Worm (Caenorhabditis elegans) whole organism, young adult: ENCODE measurements around the gene C46G7.5.

Experiments used
- C06A6.2 ChIP-seq: fragments of 200-800 bp; sonication (Bioruptor generic); conservative IDR thresholded peaks from 2 replicates; pipeline ENCODE4 v1.3.6; 2022; ENCODE audit warnings: missing genetic modification characterization, missing compliant biosample characterization
- F10E7.11 ChIP-seq: sonication (generic microtip); optimal IDR thresholded peaks from 2 replicates; lab custom pipeline; 2017; ENCODE audit warnings: mild to moderate bottlenecking, missing genetic modification characterization, moderate library complexity, missing compliant biosample characterization
- F33H1.4 ChIP-seq: fragments of 200-800 bp; sonication (Bioruptor generic); IDR thresholded peaks from 2 replicates; pipeline ENCODE4 v1.3.6; 2022; ENCODE audit warnings: missing genetic modification reagents, missing genetic modification characterization, missing compliant biosample characterization
- F49E8.2 ChIP-seq: sonication (generic microtip); optimal IDR thresholded peaks from 3 replicates; lab custom pipeline; 2017; ENCODE audit warnings: missing genetic modification characterization, mild to moderate bottlenecking, missing compliant biosample characterization, antibody characterized with exemption, moderate library complexity; ENCODE audit not compliant: insufficient read depth
- F52B5.7 ChIP-seq: sonication (generic microtip); optimal IDR thresholded peaks from 2 replicates; lab custom pipeline; 2016; ENCODE audit warnings: mild to moderate bottlenecking, missing genetic modification characterization, missing compliant biosample characterization
- F55B11.4 ChIP-seq: sonication (generic microtip); optimal IDR thresholded peaks from 2 replicates; lab custom pipeline; 2016; ENCODE audit warnings: missing compliant biosample characterization, missing genetic modification characterization, borderline replicate concordance; ENCODE audit not compliant: insufficient read depth
- F57A8.1 ChIP-seq: fragments of 200-800 bp; sonication (Bioruptor generic); optimal IDR thresholded peaks from 2 replicates; lab custom pipeline; 2018; ENCODE audit warnings: mild to moderate bottlenecking, missing genetic modification characterization, moderate library complexity, missing compliant biosample characterization
- F57C9.4 ChIP-seq: sonication (generic microtip); optimal IDR thresholded peaks from 2 replicates; lab custom pipeline; 2017; ENCODE audit warnings: mild to moderate bottlenecking, missing genetic modification characterization, missing compliant biosample characterization
- T26A5.8 ChIP-seq: sonication (generic microtip); optimal IDR thresholded peaks from 2 replicates; lab custom pipeline; 2016; ENCODE audit warnings: missing genetic modification characterization, missing compliant biosample characterization
- Y53F4B.3 ChIP-seq: fragments of 200-800 bp; sonication (Bioruptor generic); IDR thresholded peaks from 2 replicates; pipeline ENCODE4 v1.3.6; 2022; ENCODE audit warnings: missing genetic modification reagents, missing genetic modification characterization, missing compliant biosample characterization
- Y67H2A.10 ChIP-seq: fragments of 200-800 bp; sonication (Bioruptor generic); conservative IDR thresholded peaks from 2 replicates; pipeline ENCODE4 v1.3.6; 2022; ENCODE audit warnings: missing genetic modification reagents, missing genetic modification characterization, missing compliant biosample characterization
- Y79H2A.3 ChIP-seq: fragments of 200-800 bp; sonication (Bioruptor generic); conservative IDR thresholded peaks from 2 replicates; pipeline ENCODE4 v1.3.6; 2022; ENCODE audit warnings: missing genetic modification reagents, missing genetic modification characterization, missing compliant biosample characterization
- Y95B8A.8 ChIP-seq: fragments of 200-800 bp; sonication (Bioruptor generic); IDR thresholded peaks from 2 replicates; pipeline ENCODE4 v1.3.6; 2022; ENCODE audit warnings: missing genetic modification reagents, missing genetic modification characterization, missing compliant biosample characterization
- ZK185.1 ChIP-seq: sonication (generic microtip); optimal IDR thresholded peaks from 2 replicates; lab custom pipeline; 2016; ENCODE audit warnings: mild to moderate bottlenecking, missing genetic modification characterization, missing compliant biosample characterization; ENCODE audit not compliant: poor library complexity, severe bottlenecking
- akir-1 ChIP-seq: fragments of 200-800 bp; sonication (Bioruptor generic); optimal IDR thresholded peaks from 2 replicates; lab custom pipeline; 2018; ENCODE audit warnings: mild to moderate bottlenecking, missing genetic modification characterization, moderate library complexity, missing compliant biosample characterization
- aptf-3 ChIP-seq: fragments of 200-800 bp; sonication (Bioruptor generic); IDR thresholded peaks from 2 replicates; pipeline ENCODE4 v1.3.6; 2022; ENCODE audit warnings: missing genetic modification characterization, missing compliant biosample characterization
- athp-1 ChIP-seq: sonication (generic microtip); optimal IDR thresholded peaks from 2 replicates; lab custom pipeline; 2017; ENCODE audit warnings: mild to moderate bottlenecking, missing genetic modification characterization, missing compliant biosample characterization
- bed-1 ChIP-seq: fragments of 200-800 bp; sonication (Bioruptor generic); IDR thresholded peaks from 2 replicates; pipeline ENCODE4 v1.3.6; 2022; ENCODE audit warnings: missing genetic modification reagents, missing genetic modification characterization, missing compliant biosample characterization
- bed-2 ChIP-seq: fragments of 200-800 bp; sonication (Bioruptor generic); IDR thresholded peaks from 2 replicates; pipeline ENCODE4 v1.3.6; 2022; ENCODE audit warnings: missing genetic modification reagents, missing genetic modification characterization, missing compliant biosample characterization
- ceh-100 ChIP-seq: fragments of 200-800 bp; sonication (Bioruptor generic); IDR thresholded peaks from 2 replicates; pipeline ENCODE4 v1.3.6; 2022; ENCODE audit warnings: missing genetic modification reagents, missing genetic modification characterization, missing compliant biosample characterization
- ceh-58 ChIP-seq: fragments of 200-800 bp; sonication (Bioruptor generic); IDR thresholded peaks from 2 replicates; pipeline ENCODE4 v1.3.6; 2022; ENCODE audit warnings: missing genetic modification characterization, missing compliant biosample characterization
- ceh-79 ChIP-seq: sonication (generic microtip); optimal IDR thresholded peaks from 2 replicates; lab custom pipeline; 2017; ENCODE audit warnings: mild to moderate bottlenecking, missing genetic modification characterization, missing compliant biosample characterization
- dox-1 ChIP-seq: fragments of 200-800 bp; sonication (Bioruptor generic); IDR thresholded peaks from 2 replicates; pipeline ENCODE4 v1.3.6; 2022; ENCODE audit warnings: missing genetic modification reagents, missing genetic modification characterization, missing compliant biosample characterization
- dpl-1 ChIP-seq: fragments of 150-350 bp; optimal IDR thresholded peaks from 2 replicates; lab custom pipeline; 2014; ENCODE audit warnings: missing biosample characterization, missing genetic modification reagents, missing genetic modification characterization
- egrh-3 ChIP-seq: fragments of 200-800 bp; sonication (Bioruptor generic); IDR thresholded peaks from 2 replicates; pipeline ENCODE4 v1.3.6; 2022; ENCODE audit warnings: missing genetic modification reagents, missing genetic modification characterization, missing compliant biosample characterization
- ekl-4 ChIP-seq: fragments of 200-800 bp; sonication (Bioruptor generic); IDR thresholded peaks from 2 replicates; pipeline ENCODE4 v1.3.6; 2022; ENCODE audit warnings: missing genetic modification reagents, missing genetic modification characterization, missing compliant biosample characterization
- fkh-3 ChIP-seq: sonication (generic microtip); optimal IDR thresholded peaks from 2 replicates; lab custom pipeline; 2016; ENCODE audit warnings: mild to moderate bottlenecking, missing genetic modification characterization, missing compliant biosample characterization
- gei-17 ChIP-seq: fragments of 200-800 bp; sonication (Bioruptor generic); optimal IDR thresholded peaks from 2 replicates; lab custom pipeline; 2018; ENCODE audit warnings: mild to moderate bottlenecking, missing genetic modification characterization, missing compliant biosample characterization
- hrde-1 ChIP-seq: sonication (generic microtip); optimal IDR thresholded peaks from 2 replicates; lab custom pipeline; 2016; ENCODE audit warnings: missing genetic modification characterization, mild to moderate bottlenecking, missing compliant biosample characterization, moderate library complexity, missing genotype, missing genetic modification reagents, borderline replicate concordance
- lin-40 ChIP-seq: sonication (generic microtip); optimal IDR thresholded peaks from 2 replicates; lab custom pipeline; 2016; ENCODE audit warnings: missing genetic modification characterization, mild to moderate bottlenecking, missing compliant biosample characterization, missing genotype, missing genetic modification reagents
- lir-1 ChIP-seq: fragments of 200-800 bp; sonication (Bioruptor generic); conservative IDR thresholded peaks from 2 replicates; pipeline ENCODE4 v1.3.6; 2022; ENCODE audit warnings: missing genetic modification reagents, missing genetic modification characterization, missing compliant biosample characterization
- lsl-1 ChIP-seq: fragments of 200-800 bp; sonication (Bioruptor generic); optimal IDR thresholded peaks from 2 replicates; lab custom pipeline; 2018; ENCODE audit warnings: mild to moderate bottlenecking, missing genetic modification characterization, moderate library complexity, missing compliant biosample characterization
- mcd-1 ChIP-seq: fragments of 200-800 bp; sonication (Bioruptor generic); IDR thresholded peaks from 2 replicates; pipeline ENCODE4 v1.3.6; 2022; ENCODE audit warnings: missing genetic modification reagents, missing genetic modification characterization, missing compliant biosample characterization
- mes-4 ChIP-seq: sonication (generic microtip); optimal IDR thresholded peaks from 2 replicates; lab custom pipeline; 2016; ENCODE audit warnings: missing genotype, missing genetic modification characterization, missing compliant biosample characterization
- mxl-1 ChIP-seq: sonication (generic microtip); optimal IDR thresholded peaks from 2 replicates; lab custom pipeline; 2016; ENCODE audit warnings: missing genetic modification characterization, missing compliant biosample characterization
- nhr-27 ChIP-seq: fragments of 200-800 bp; sonication (Bioruptor generic); optimal IDR thresholded peaks from 2 replicates; lab custom pipeline; 2018; ENCODE audit warnings: mild to moderate bottlenecking, missing genetic modification characterization, moderate library complexity, missing compliant biosample characterization
- nhr-80 ChIP-seq: sonication (generic microtip); optimal IDR thresholded peaks from 2 replicates; lab custom pipeline; 2016; ENCODE audit warnings: missing genetic modification characterization, missing compliant biosample characterization
- pha-4 ChIP-seq: fragments of 150-350 bp; sonication (generic microtip); optimal IDR thresholded peaks from 2 replicates; lab custom pipeline; 2014; ENCODE audit warnings: missing biosample characterization, missing genetic modification reagents, missing genetic modification characterization
- rec-8 ChIP-seq, 2 experiments: sonication (generic microtip); optimal IDR thresholded peaks; 2 replicates each; lab custom pipeline; 2016; ENCODE audit warnings: mild to moderate bottlenecking in 2 of 2, missing genetic modification characterization in 2 of 2, missing genetic modification reagents in 2 of 2, missing genotype in 2 of 2, missing biosample characterization in 1 of 2, missing compliant biosample characterization in 1 of 2, moderate library complexity in 1 of 2
- repo-1 ChIP-seq: sonication (generic microtip); optimal IDR thresholded peaks from 2 replicates; lab custom pipeline; 2017; ENCODE audit warnings: mild to moderate bottlenecking, missing genetic modification characterization, missing compliant biosample characterization
- rpc-1 ChIP-seq, 2 experiments: fragments of 150-350 bp in 1 of 2; sonication (generic microtip) in 1 of 2; optimal IDR thresholded peaks; 2 replicates each; lab custom pipeline; 2014 to 2018; ENCODE audit warnings: missing biosample characterization in 1 of 2, missing genetic modification characterization in 1 of 2, missing genetic modification reagents in 1 of 2, missing genotype in 1 of 2
- sea-2 ChIP-seq: fragments of 200-800 bp; sonication (Bioruptor generic); IDR thresholded peaks from 2 replicates; pipeline ENCODE4 v1.3.6; 2022; ENCODE audit warnings: missing genetic modification characterization, missing compliant biosample characterization
- tlf-1 ChIP-seq: fragments of 200-800 bp; sonication (Bioruptor generic); optimal IDR thresholded peaks from 2 replicates; lab custom pipeline; 2018; ENCODE audit warnings: mild to moderate bottlenecking, missing genetic modification characterization, missing compliant biosample characterization
- unc-130 ChIP-seq: sonication (generic microtip); optimal IDR thresholded peaks from 2 replicates; lab custom pipeline; 2016; ENCODE audit warnings: missing genetic modification reagents, missing genetic modification characterization, missing compliant biosample characterization
- xnd-1 ChIP-seq: sonication (generic microtip); optimal IDR thresholded peaks from 2 replicates; lab custom pipeline; 2016; ENCODE audit warnings: missing genotype, missing genetic modification reagents, missing genetic modification characterization, missing compliant biosample characterization
- zim-3 ChIP-seq: sonication (generic microtip); optimal IDR thresholded peaks from 2 replicates; lab custom pipeline; 2017; ENCODE audit warnings: mild to moderate bottlenecking, missing genetic modification characterization, moderate library complexity, missing compliant biosample characterization
- ztf-26 ChIP-seq: sonication (generic microtip); optimal IDR thresholded peaks from 2 replicates; lab custom pipeline; 2017; ENCODE audit warnings: missing genetic modification characterization, missing compliant biosample characterization
- ztf-3 ChIP-seq: fragments of 200-800 bp; sonication (Bioruptor generic); optimal IDR thresholded peaks from 2 replicates; lab custom pipeline; 2018; ENCODE audit warnings: mild to moderate bottlenecking, missing genetic modification characterization, missing compliant biosample characterization

C46G7.5 gene

ce11 chrIV:5967035-5967499 is 44.4 kb downstream of the C46G7.5 start (continued):
- peak; percentile 81 for TF ChIP-seq ztf-26
- peak; percentile 56; the same call in 1 of the 2 replicates for TF ChIP-seq Y53F4B.3
- no peak for TF ChIP-seq bed-1 (GFP tag; lab: Robert Waterston, UW)
- peak; percentile 46 for TF ChIP-seq F33H1.4 (GFP tag; lab: Robert Waterston, UW)
- peak; percentile 93 for TF ChIP-seq mxl-1 (tag; lab: Kevin White, UChicago)
- peak; percentile 60; the same call in 1 of the 2 replicates for TF ChIP-seq C06A6.2 (GFP tag; lab: Robert Waterston, UW)
- TF ChIP-seq ceh-79 (tag; lab: Kevin White, UChicago): peak; percentile 80
- TF ChIP-seq Y95B8A.8 (GFP tag; lab: Robert Waterston, UW): peak; percentile 73; the same call in 1 of the 2 replicates
- no peak; the same call in 1 of the 2 replicates for TF ChIP-seq Y79H2A.3 (GFP tag; lab: Robert Waterston, UW)
- TF ChIP-seq lir-1 (GFP tag; lab: Robert Waterston, UW): peak; percentile 72; the same call in 1 of the 2 replicates
- TF ChIP-seq pha-4 (tag; lab: Kevin White, UChicago): peak; percentile 69
- TF ChIP-seq rec-8 (tag; optimal IDR thresholded peaks at IDR 0.05; lab: Kevin White, UChicago): peak; percentile 62 to 86
- TF ChIP-seq mcd-1: peak; percentile 61
- peak; percentile 78 for TF ChIP-seq tlf-1 (GFP tag; lab: Kevin White, UChicago)
- peak; percentile 69 for TF ChIP-seq T26A5.8
- peak; percentile 79 for TF ChIP-seq F49E8.2 (tag; lab: Kevin White, UChicago)
- TF ChIP-seq ceh-100: peak; percentile 37; the same call in 1 of the 2 replicates
- peak; percentile 45 for TF ChIP-seq dpl-1 (GFP tag; lab: Kevin White, UChicago)
- TF ChIP-seq lsl-1 (GFP tag; lab: Kevin White, UChicago): peak; percentile 38
- peak; percentile 37 for TF ChIP-seq F52B5.7 (tag; lab: Kevin White, UChicago)
- TF ChIP-seq mes-4 (tag; lab: Kevin White, UChicago): peak; percentile 82
- 0 out of 2 replicates have a peak, but pooled peaks have one; percentile 67 for TF ChIP-seq sea-2
- no peak for TF ChIP-seq F57A8.1 (GFP tag; lab: Kevin White, UChicago)
- TF ChIP-seq F10E7.11 (tag; lab: Kevin White, UChicago): peak; percentile 4
- TF ChIP-seq bed-2 (GFP tag; lab: Robert Waterston, UW): 0 out of 2 replicates have a peak, but pooled peaks have one; percentile 31
- TF ChIP-seq egrh-3 (GFP tag; lab: Robert Waterston, UW): peak; percentile 24; the same call in 1 of the 2 replicates
- no peak for TF ChIP-seq nhr-27 (tag; lab: Kevin White, UChicago)
- no peak for TF ChIP-seq Y67H2A.10 (GFP tag; lab: Robert Waterston, UW)
- TF ChIP-seq gei-17 (GFP tag; lab: Kevin White, UChicago): peak; percentile 9
- TF ChIP-seq zim-3 (tag; lab: Kevin White, UChicago): peak; percentile 63
- peak; percentile 94 for TF ChIP-seq lin-40 (tag; lab: Kevin White, UChicago)
- TF ChIP-seq nhr-80: peak; percentile 95
- peak; percentile 89 for TF ChIP-seq dox-1
- TF ChIP-seq rpc-1 (optimal IDR thresholded peaks at IDR 0.05; lab: Kevin White, UChicago): peak; percentile 94
- peak; percentile 98 for TF ChIP-seq rpc-1 (tag; optimal IDR thresholded peaks at IDR 0.05; lab: Kevin White, UChicago)
- no peak for TF ChIP-seq xnd-1 (tag; lab: Kevin White, UChicago)
- TF ChIP-seq athp-1 (tag; lab: Kevin White, UChicago): peak; percentile 54
- TF ChIP-seq akir-1 (GFP tag; lab: Kevin White, UChicago): no peak
- TF ChIP-seq F55B11.4: no peak
- TF ChIP-seq hrde-1 (tag; lab: Kevin White, UChicago): peak; percentile 82
- peak; percentile 92 for TF ChIP-seq ZK185.1 (tag; lab: Kevin White, UChicago)
- peak; percentile 48 for TF ChIP-seq ztf-3
- TF ChIP-seq ekl-4 (GFP tag; lab: Robert Waterston, UW): peak; percentile 81
- TF ChIP-seq unc-130 (GFP tag; lab: Kevin White, UChicago): peak; percentile 68
- TF ChIP-seq aptf-3 (GFP tag; lab: Robert Waterston, UW): no peak
- TF ChIP-seq repo-1 (tag; lab: Kevin White, UChicago): peak; percentile 81
- peak; percentile 7 for TF ChIP-seq F57C9.4 (tag; lab: Kevin White, UChicago)
- TF ChIP-seq ceh-58 (GFP tag; lab: Robert Waterston, UW): no peak
- TF ChIP-seq fkh-3 (tag; lab: Kevin White, UChicago): peak; percentile 27
